Fruit fly (Drosophila melanogaster): ENCODE results near the gene CG15020.

The CG15020 gene

DNA sequence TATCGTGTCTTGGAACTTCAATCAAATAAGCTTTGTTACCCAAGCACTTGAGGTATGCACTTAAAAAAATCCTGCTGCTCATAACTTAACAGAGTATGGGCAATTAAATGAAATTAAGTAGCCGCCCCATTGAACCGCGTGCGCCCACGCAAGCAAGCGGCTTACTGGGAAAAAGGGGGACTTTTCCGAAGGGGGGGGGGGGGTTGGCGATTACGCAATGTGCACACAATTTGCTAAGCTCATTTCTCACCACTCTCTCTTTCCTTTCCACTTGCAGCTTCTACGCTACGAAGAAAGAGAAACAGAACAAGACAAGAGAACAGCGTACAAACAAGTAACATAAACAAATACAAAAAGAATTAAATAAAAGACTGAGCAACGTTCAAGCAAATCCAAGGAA lies 3.9 kb upstream of the CG15020 start:
- TF ChIP-seq Ets65A (GFP tag) (peak; percentile 86), CG7745 (tag; optimal IDR thresholded peaks at IDR 0.05) (no peak), CG4730 (GFP tag; IDR thresholded peaks at IDR 0.05) (no peak), E2f2 (GFP tag; IDR thresholded peaks at IDR 0.05) (no peak), CG17385 (GFP tag; optimal IDR thresholded peaks at IDR 0.05) (no peak), Pdp1 (GFP tag; optimal IDR thresholded peaks at IDR 0.05) (peak in 1 of 2 experiments; percentile 62), sr (GFP tag; IDR thresholded peaks at IDR 0.05) (peak; percentile 48; the same call in 1 of the 3 replicates), CG13424 (tag; optimal IDR thresholded peaks at IDR 0.05) (no peak), CG17186 (GFP tag; optimal IDR thresholded peaks at IDR 0.05) (no peak), CG33213 (GFP tag; optimal IDR thresholded peaks at IDR 0.05) (no peak), CG9437 (GFP tag; optimal IDR thresholded peaks at IDR 0.05) (no peak), CG10462 (GFP tag; optimal IDR thresholded peaks at IDR 0.05) (no peak), ranshi (GFP tag; IDR thresholded peaks at IDR 0.05) (no peak), CG4282 (GFP tag; optimal IDR thresholded peaks at IDR 0.05) (no peak)

DNA sequence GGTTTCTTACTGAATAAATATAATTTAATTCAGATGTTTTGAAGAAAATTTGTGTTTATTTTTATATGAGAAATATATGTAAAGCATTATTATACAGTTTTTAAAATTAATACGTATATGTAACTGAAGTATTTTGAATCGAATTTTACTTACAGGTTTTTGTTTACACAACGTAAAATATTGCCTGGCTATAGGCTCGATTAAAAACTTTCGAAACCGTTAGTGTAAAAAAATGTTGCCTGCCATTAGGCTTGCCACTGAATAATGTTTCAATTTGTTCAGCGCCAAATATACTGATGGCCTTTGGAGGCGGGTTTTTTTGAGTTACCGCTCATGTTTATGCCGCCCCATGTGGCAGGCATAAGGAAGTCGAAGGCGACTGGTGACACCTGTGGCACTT lies 5.1 kb downstream of the CG15020 start:
- no peak for TF ChIP-seq bab2 (GFP tag; optimal IDR thresholded peaks at IDR 0.05)
- TF ChIP-seq fd102C (GFP tag; optimal IDR thresholded peaks at IDR 0.05): no peak
- TF ChIP-seq CG13287 (GFP tag; IDR thresholded peaks at IDR 0.05; ENCODE audit: partially characterized antibody): peak; percentile 20; the same call in 1 of the 2 replicates
- peak; percentile 48 for TF ChIP-seq E2f2 (GFP tag; IDR thresholded peaks at IDR 0.05)
- 0 out of 2 replicates have a peak, but pooled peaks have one; percentile 2 for TF ChIP-seq slbo (GFP tag; IDR thresholded peaks at IDR 0.05)
- TF ChIP-seq crc (GFP tag; optimal IDR thresholded peaks at IDR 0.05): no peak
- TF ChIP-seq CG10565 (GFP tag; optimal IDR thresholded peaks at IDR 0.05): no peak
- peak; percentile 54 for TF ChIP-seq Med (GFP tag)
- peak; percentile 54 for TF ChIP-seq Bgb (GFP tag; IDR thresholded peaks at IDR 0.05; ENCODE audit: partially characterized antibody)
- TF ChIP-seq CG8281 (tag; optimal IDR thresholded peaks at IDR 0.05): peak; percentile 8
- no peak for TF ChIP-seq Neu2 (GFP tag; optimal IDR thresholded peaks at IDR 0.05; ENCODE audit: borderline replicate concordance)
- TF ChIP-seq Dp (GFP tag; optimal IDR thresholded peaks at IDR 0.05): peak; percentile 42
- TF ChIP-seq CG6791 (GFP tag; IDR thresholded peaks at IDR 0.05; ENCODE audit: partially characterized antibody): peak; percentile 28; the same call in 1 of the 3 replicates
- TF ChIP-seq sens (GFP tag): peak; percentile 59
- no peak for TF ChIP-seq caup (GFP tag; optimal IDR thresholded peaks at IDR 0.05; ENCODE audit: severe bottlenecking)
- peak; percentile 55 for TF ChIP-seq CTCF (GFP tag; optimal IDR thresholded peaks at IDR 0.05)

DNA sequence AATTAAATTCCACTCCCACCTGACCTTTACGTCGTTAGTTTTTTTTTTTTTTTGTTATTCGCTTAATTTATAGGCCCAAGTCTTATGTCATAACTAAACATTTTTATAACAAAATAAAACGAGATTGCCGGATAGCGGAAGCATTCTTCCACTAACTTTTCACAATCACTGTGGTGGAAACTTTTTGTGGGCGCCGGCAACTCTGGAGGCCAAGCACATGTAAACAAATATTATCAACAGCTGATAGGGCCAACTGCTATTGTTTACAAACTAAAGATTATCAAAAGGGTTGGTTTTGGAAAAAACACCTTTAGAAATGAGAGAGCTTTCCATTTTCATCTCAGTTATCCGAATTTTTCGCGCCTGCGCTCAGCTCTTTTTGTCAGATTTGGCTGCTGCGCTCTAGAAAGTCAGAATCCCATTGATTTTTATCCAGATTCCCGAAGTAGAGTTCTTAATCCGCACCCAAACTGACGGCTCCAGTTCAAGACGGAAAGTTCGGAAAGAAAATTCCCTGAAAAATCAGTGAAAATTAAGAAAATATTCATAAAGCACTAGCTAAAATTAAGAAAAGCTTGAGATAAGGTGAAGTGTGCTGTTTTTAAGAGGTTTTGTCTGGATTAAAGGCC lies 7.6 kb downstream of the CG15020 start, which contains the start of gene nAChRbeta1:
Gene nAChRbeta1, plus strand, starts transcription at position 432 of the 629 bp plus-strand sequence.
- peak; percentile 78 for TF ChIP-seq onecut (GFP tag; IDR thresholded peaks at IDR 0.05)
- TF ChIP-seq ewg (GFP tag; optimal IDR thresholded peaks at IDR 0.05): peak; percentile 74
- TF ChIP-seq CG4854 (GFP tag; optimal IDR thresholded peaks at IDR 0.05): no peak
- TF ChIP-seq Doc2 (GFP tag; IDR thresholded peaks at IDR 0.05): no peak
- TF ChIP-seq CG34422 (GFP tag; IDR thresholded peaks at IDR 0.05): peak; percentile 76; the same call in 1 of the 3 replicates
- no peak for TF ChIP-seq ab (GFP tag; optimal IDR thresholded peaks at IDR 0.05)
- TF ChIP-seq Trl (optimal IDR thresholded peaks at IDR 0.05): peak in 1 of 2 experiments; percentile 17
- TF ChIP-seq Trl (GFP tag; optimal IDR thresholded peaks at IDR 0.05): no peak
- peak in 1 of 2 experiments; percentile 45 for TF ChIP-seq crp (GFP tag; optimal IDR thresholded peaks at IDR 0.05)
- TF ChIP-seq Med (GFP tag): peak; percentile 46
- TF ChIP-seq CG10431 (GFP tag; optimal IDR thresholded peaks at IDR 0.05): no peak
- no peak for TF ChIP-seq gt (GFP tag; IDR thresholded peaks at IDR 0.05)
- peak; percentile 20 for TF ChIP-seq Fer3 (tag; optimal IDR thresholded peaks at IDR 0.05)
- TF ChIP-seq Fer1 (GFP tag; optimal IDR thresholded peaks at IDR 0.05): peak; percentile 24
- peak; percentile 19 for TF ChIP-seq CG34376 (GFP tag; optimal IDR thresholded peaks at IDR 0.05)
- TF ChIP-seq CG13894 (tag; optimal IDR thresholded peaks at IDR 0.05): peak; percentile 20
- peak; percentile 66 for TF ChIP-seq CG8388 (GFP tag; optimal IDR thresholded peaks at IDR 0.05)
- TF ChIP-seq Pdp1 (GFP tag; optimal IDR thresholded peaks at IDR 0.05): no peak
- no peak for TF ChIP-seq chm (GFP tag; IDR thresholded peaks at IDR 0.05)
- no peak for TF ChIP-seq gcm (GFP tag; optimal IDR thresholded peaks at IDR 0.05)
- TF ChIP-seq scrt (GFP tag; optimal IDR thresholded peaks at IDR 0.05): peak; percentile 83
- no peak for TF ChIP-seq H2.0 (GFP tag; IDR thresholded peaks at IDR 0.05)

All from whole organism, embryonic.